Worm (Caenorhabditis elegans) whole organism, L2 larva: ENCODE measurements around the gene nspf-3.

Experiments used
- R02D3.7 ChIP-seq: fragments of 150-350 bp; optimal IDR thresholded peaks from 2 replicates; lab custom pipeline; 2014; ENCODE audit warnings: missing biosample characterization, missing genetic modification characterization
- ZK546.5 ChIP-seq: sonication (generic microtip); optimal IDR thresholded peaks from 2 replicates; lab custom pipeline; 2017; ENCODE audit warnings: missing biosample characterization, missing genetic modification characterization
- alr-1 ChIP-seq: fragments of 150-350 bp; optimal IDR thresholded peaks from 2 replicates; lab custom pipeline; 2014; ENCODE audit warnings: missing biosample characterization, missing genetic modification characterization
- ama-1 ChIP-seq: fragments of 150-350 bp; optimal IDR thresholded peaks from 2 replicates; lab custom pipeline; 2018; ENCODE audit warnings: inconsistent platforms
- blmp-1 ChIP-seq: sonication (generic microtip); optimal IDR thresholded peaks from 2 replicates; lab custom pipeline; 2017; ENCODE audit warnings: missing genetic modification characterization, mild to moderate bottlenecking, missing compliant biosample characterization, antibody characterized with exemption, moderate library complexity; ENCODE audit not compliant: insufficient read depth
- ceh-82 ChIP-seq: fragments of 150-350 bp; optimal IDR thresholded peaks from 2 replicates; lab custom pipeline; 2014; ENCODE audit warnings: missing biosample characterization, missing genetic modification characterization
- dmd-4 ChIP-seq: sonication (generic microtip); optimal IDR thresholded peaks from 2 replicates; lab custom pipeline; 2017; ENCODE audit warnings: missing biosample characterization, missing genetic modification characterization
- egl-27 ChIP-seq: sonication (generic microtip); optimal IDR thresholded peaks from 3 replicates; lab custom pipeline; 2017; ENCODE audit warnings: missing biosample characterization, missing genetic modification reagents, missing genetic modification characterization
- elt-1 ChIP-seq: fragments of 150-350 bp; optimal IDR thresholded peaks from 2 replicates; lab custom pipeline; 2014; ENCODE audit warnings: missing biosample characterization, missing genetic modification characterization
- fos-1 ChIP-seq: fragments of 150-350 bp; optimal IDR thresholded peaks from 2 replicates; lab custom pipeline; 2014; ENCODE audit warnings: missing biosample characterization, missing genetic modification characterization
- gmeb-1 ChIP-seq: fragments of 150-350 bp; optimal IDR thresholded peaks from 2 replicates; lab custom pipeline; 2014; ENCODE audit warnings: missing biosample characterization, missing genetic modification characterization
- lin-11 ChIP-seq: fragments of 150-350 bp; sonication (generic microtip); optimal IDR thresholded peaks from 2 replicates; lab custom pipeline; 2014; ENCODE audit warnings: missing biosample characterization, missing genetic modification characterization, inconsistent platforms, mixed read lengths
- lin-13 ChIP-seq: fragments of 150-350 bp; optimal IDR thresholded peaks from 2 replicates; lab custom pipeline; 2014; ENCODE audit warnings: missing biosample characterization, missing genetic modification reagents, missing genetic modification characterization
- lin-39 ChIP-seq: fragments of 150-350 bp; optimal IDR thresholded peaks from 2 replicates; lab custom pipeline; 2014; ENCODE audit warnings: missing biosample characterization, missing genetic modification reagents, missing genetic modification characterization
- mab-5 ChIP-seq: fragments of 150-350 bp; optimal IDR thresholded peaks from 2 replicates; lab custom pipeline; 2014; ENCODE audit warnings: missing biosample characterization, missing genetic modification characterization
- mdl-1 ChIP-seq, 2 experiments: fragments of 150-350 bp in 1 of 2; sonication (generic microtip) in 1 of 2; optimal IDR thresholded peaks; 2 replicates each; lab custom pipeline; 2017; ENCODE audit warnings: missing biosample characterization in 2 of 2, missing genetic modification characterization in 2 of 2
- nhr-11 ChIP-seq: fragments of 150-350 bp; optimal IDR thresholded peaks from 2 replicates; lab custom pipeline; 2014; ENCODE audit warnings: missing biosample characterization, missing genetic modification characterization
- nhr-129 ChIP-seq: fragments of 150-350 bp; optimal IDR thresholded peaks from 2 replicates; lab custom pipeline; 2014; ENCODE audit warnings: missing biosample characterization, missing genetic modification characterization
- nhr-21 ChIP-seq: fragments of 150-350 bp; optimal IDR thresholded peaks from 2 replicates; lab custom pipeline; 2014; ENCODE audit warnings: missing biosample characterization, missing genetic modification characterization
- nhr-237 ChIP-seq: fragments of 150-350 bp; optimal IDR thresholded peaks from 2 replicates; lab custom pipeline; 2014; ENCODE audit warnings: missing biosample characterization, missing genetic modification characterization
- nhr-25 ChIP-seq: fragments of 150-350 bp; sonication (generic microtip); optimal IDR thresholded peaks from 3 replicates; lab custom pipeline; 2014; ENCODE audit warnings: missing biosample characterization, missing genetic modification characterization
- nhr-6 ChIP-seq: fragments of 150-350 bp; optimal IDR thresholded peaks from 2 replicates; lab custom pipeline; 2014; ENCODE audit warnings: missing biosample characterization, missing genetic modification characterization
- peb-1 ChIP-seq: fragments of 150-350 bp; optimal IDR thresholded peaks from 2 replicates; lab custom pipeline; 2014; ENCODE audit warnings: missing biosample characterization, missing genetic modification characterization
- sem-4 ChIP-seq: fragments of 150-350 bp; optimal IDR thresholded peaks from 2 replicates; lab custom pipeline; 2014; ENCODE audit warnings: missing biosample characterization, missing genetic modification reagents, missing genetic modification characterization
- sma-3 ChIP-seq: sonication (generic microtip); optimal IDR thresholded peaks from 2 replicates; lab custom pipeline; 2016; ENCODE audit warnings: missing genetic modification reagents, missing genetic modification characterization, missing compliant biosample characterization
- sma-9 ChIP-seq, 2 experiments: fragments of 150-350 bp in 1 of 2; sonication (generic microtip) in 1 of 2; optimal IDR thresholded peaks; 2 replicates each; lab custom pipeline; 2014 to 2016; ENCODE audit warnings: missing genetic modification characterization in 2 of 2, mild to moderate bottlenecking in 1 of 2, missing biosample characterization in 1 of 2, missing compliant biosample characterization in 1 of 2, missing genetic modification reagents in 1 of 2, moderate library complexity in 1 of 2
- unc-39 ChIP-seq: fragments of 150-350 bp; optimal IDR thresholded peaks from 2 replicates; lab custom pipeline; 2014; ENCODE audit warnings: missing biosample characterization, missing genetic modification characterization
- zag-1 ChIP-seq: fragments of 150-350 bp; optimal IDR thresholded peaks from 2 replicates; lab custom pipeline; 2014; ENCODE audit warnings: missing biosample characterization, missing genetic modification characterization
- ztf-1 ChIP-seq: fragments of 200-800 bp; sonication (Bioruptor generic); conservative IDR thresholded peaks from 2 replicates; pipeline ENCODE4 v1.3.6; 2022; ENCODE audit warnings: missing genetic modification characterization, missing compliant biosample characterization
- ztf-11 ChIP-seq: sonication (generic microtip); optimal IDR thresholded peaks from 2 replicates; lab custom pipeline; 2017; ENCODE audit warnings: missing biosample characterization, missing genetic modification characterization
- ztf-4 ChIP-seq: fragments of 150-350 bp; optimal IDR thresholded peaks from 2 replicates; lab custom pipeline; 2014; ENCODE audit warnings: missing biosample characterization, missing genetic modification characterization

nspf-3 gene

ce11 chrII:2690080-2690479 is at the start of gene nspf-3:
nspf-3 (minus strand) TSS chrII:2690180.
- TF ChIP-seq fos-1 (tag; lab: Kevin White, UChicago): no peak
- TF ChIP-seq, all 48 proteins: peak for 0

- TF ChIP-seq ztf-1 (GFP tag; lab: Robert Waterston, UW): no peak
- TF ChIP-seq nhr-237 (tag; lab: Kevin White, UChicago): no peak
- TF ChIP-seq mab-5: no peak
- TF ChIP-seq, all 48 proteins: peak for 0
Observed at ce11 chrII:2739619-2740018, 49.6 kb upstream of the nspf-3 start, which contains the start of gene T05A8.6. T05A8.6 (minus strand) TSS chrII:2739719.

ce11 chrII:2736938-2737337 is 47.0 kb upstream of the nspf-3 start:
- TF ChIP-seq dmd-4 (no peak), zag-1 (no peak), lin-11 (tag; lab: Kevin White, UChicago) (no peak), sma-9 (GFP tag; optimal IDR thresholded peaks at IDR 0.05; lab: Kevin White, UChicago) (no peak), sma-9 (tag; optimal IDR thresholded peaks at IDR 0.05; lab: Kevin White, UChicago) (no peak)

- TF ChIP-seq elt-1: no peak
Observed at ce11 chrII:2736156-2736728, 46.3 kb upstream of the nspf-3 start, which contains the start of gene T05A8.8. T05A8.8 (plus strand) TSS chrII:2736678.

- TF ChIP-seq ztf-1 (GFP tag; lab: Robert Waterston, UW) (no peak), unc-39 (tag; lab: Kevin White, UChicago) (no peak), fos-1 (tag; lab: Kevin White, UChicago) (no peak), nhr-25 (tag; lab: Kevin White, UChicago) (no peak), R02D3.7 (no peak), nhr-6 (tag; lab: Kevin White, UChicago) (no peak), egl-27 (tag; lab: Kevin White, UChicago) (no peak), nhr-21 (tag; lab: Kevin White, UChicago) (no peak), gmeb-1 (tag; lab: Kevin White, UChicago) (no peak), alr-1 (tag; lab: Kevin White, UChicago) (no peak), sma-3 (GFP tag; lab: Kevin White, UChicago) (no peak), ztf-11 (no peak), blmp-1 (tag; lab: Kevin White, UChicago) (no peak), sma-9 (GFP tag; optimal IDR thresholded peaks at IDR 0.05; lab: Kevin White, UChicago) (no peak), sma-9 (tag; optimal IDR thresholded peaks at IDR 0.05; lab: Kevin White, UChicago) (no peak), lin-39 (tag; lab: Kevin White, UChicago) (no peak), sem-4 (tag; lab: Kevin White, UChicago) (no peak), elt-1 (no peak)
Observed at ce11 chrII:2735644-2736043, 45.7 kb upstream of the nspf-3 start.

- TF ChIP-seq nhr-129 (tag; lab: Kevin White, UChicago) (no peak), peb-1 (tag; lab: Kevin White, UChicago) (no peak), ceh-82 (tag; lab: Kevin White, UChicago) (no peak), ztf-4 (tag; lab: Kevin White, UChicago) (no peak), ama-1 (no peak), mdl-1 (tag; optimal IDR thresholded peaks at IDR 0.05; lab: Kevin White, UChicago) (no peak), nhr-11 (tag; lab: Kevin White, UChicago) (no peak), ZK546.5 (tag; lab: Kevin White, UChicago) (no peak), nhr-21 (tag; lab: Kevin White, UChicago) (no peak), lin-13 (GFP tag; lab: Kevin White, UChicago) (no peak), blmp-1 (tag; lab: Kevin White, UChicago) (no peak)
Observed at ce11 chrII:2735192-2735591, 45.2 kb upstream of the nspf-3 start, which contains the start of gene wdr-31. wdr-31 (minus strand) TSS chrII:2735292.
